Worm (Caenorhabditis elegans) whole organism, L4/young adult: Measurements from ENCODE around the gene C06G3.3.

Experiments used
- W03F9.2 ChIP-seq: fragments of 150-350 bp; optimal IDR thresholded peaks from 2 replicates; lab custom pipeline; 2014; ENCODE audit warnings: missing biosample characterization, missing genetic modification characterization
- dao-5 ChIP-seq: sonication (generic microtip); optimal IDR thresholded peaks from 2 replicates; lab custom pipeline; 2016; ENCODE audit warnings: missing genotype, missing genetic modification characterization, moderate library complexity, missing compliant biosample characterization
- him-1 ChIP-seq: sonication (generic microtip); optimal IDR thresholded peaks from 2 replicates; lab custom pipeline; 2016; ENCODE audit warnings: missing genotype, missing genetic modification reagents, missing genetic modification characterization, missing compliant biosample characterization

DNA sequence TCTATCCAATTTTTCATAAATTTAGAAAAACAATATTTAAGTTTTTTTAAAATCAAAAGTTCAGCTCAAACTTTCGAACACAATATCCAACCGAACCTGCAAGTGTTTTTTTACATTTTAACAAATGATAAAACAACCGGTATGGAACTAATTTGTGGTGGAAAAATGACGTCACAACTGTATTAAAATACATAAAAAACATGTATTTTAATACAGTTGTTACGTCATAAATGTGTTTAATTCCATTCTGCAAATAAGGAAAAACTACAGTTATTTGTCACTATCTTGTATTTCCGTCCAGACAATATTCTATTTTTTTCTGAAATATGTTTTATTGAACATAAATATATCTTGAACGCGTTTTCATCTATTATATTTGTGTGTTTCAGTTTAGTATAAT lies 23.7 kb upstream of the C06G3.3 start:
- TF ChIP-seq dao-5 (tag; lab: Kevin White, UChicago) (no peak), him-1 (no peak), W03F9.2 (tag; lab: Kevin White, UChicago) (no peak)
